Fruit fly (Drosophila melanogaster) whole organism, prepupa: ENCODE data around the gene Klp68D.

ENCODE experiments used
- Blimp-1 ChIP-seq: fragments of 200-800 bp; sonication (Bioruptor generic); optimal IDR thresholded peaks from 3 replicates; lab custom pipeline; 2017; ENCODE audit warnings: missing biosample characterization, missing genetic modification characterization, mild to moderate bottlenecking, moderate library complexity, missing genetic modification reagents
- CG16779 ChIP-seq: fragments of 200-800 bp; sonication (Bioruptor generic); optimal IDR thresholded peaks from 3 replicates; lab custom pipeline; 2017; ENCODE audit warnings: missing biosample characterization, mild to moderate bottlenecking, missing genetic modification characterization
- CG31627 ChIP-seq: fragments of 200-800 bp; sonication (Bioruptor generic); optimal IDR thresholded peaks from 3 replicates; lab custom pipeline; 2016; ENCODE audit warnings: missing biosample characterization, missing genetic modification characterization
- CG34406 ChIP-seq: fragments of 200-800 bp; sonication (Bioruptor generic); optimal IDR thresholded peaks from 3 replicates; lab custom pipeline; 2016; ENCODE audit warnings: missing biosample characterization, missing genetic modification characterization
- CG3919 ChIP-seq: fragments of 200-800 bp; sonication (Bioruptor generic); optimal IDR thresholded peaks from 3 replicates; lab custom pipeline; 2016; ENCODE audit warnings: missing biosample characterization, missing genetic modification characterization
- Ets21C ChIP-seq: fragments of 200-800 bp; sonication (Bioruptor generic); optimal IDR thresholded peaks from 3 replicates; lab custom pipeline; 2016; ENCODE audit warnings: missing biosample characterization, missing genetic modification characterization
- Gug ChIP-seq: fragments of 200-800 bp; sonication (Bioruptor generic); IDR thresholded peaks from 2 replicates; pipeline ENCODE4 v1.3.6; 2022; ENCODE audit warnings: missing biosample characterization, missing genetic modification characterization
- Hr4 ChIP-seq: fragments of 200-800 bp; sonication (Bioruptor generic); optimal IDR thresholded peaks from 3 replicates; lab custom pipeline; 2016; ENCODE audit warnings: missing biosample characterization, missing genetic modification characterization
- Sox14 ChIP-seq: fragments of 200-800 bp; sonication (Bioruptor generic); optimal IDR thresholded peaks from 3 replicates; lab custom pipeline; 2016; ENCODE audit warnings: missing biosample characterization, missing genetic modification characterization
- esn ChIP-seq: fragments of 200-800 bp; sonication (Bioruptor generic); optimal IDR thresholded peaks from 2 replicates; lab custom pipeline; 2016; ENCODE audit warnings: missing biosample characterization, mild to moderate bottlenecking, missing genetic modification characterization, moderate library complexity
- pdm3 ChIP-seq: fragments of 200-800 bp; sonication (Bioruptor generic); optimal IDR thresholded peaks from 3 replicates; lab custom pipeline; 2016; ENCODE audit warnings: missing biosample characterization, missing genetic modification characterization
- salr ChIP-seq, 2 experiments: fragments of 200-800 bp; sonication (Bioruptor generic); optimal IDR thresholded peaks; 3 replicates each; lab custom pipeline; 2016 to 2018; ENCODE audit warnings: missing biosample characterization in 2 of 2, missing genetic modification characterization in 2 of 2, mild to moderate bottlenecking in 1 of 2
- svp ChIP-seq: fragments of 200-800 bp; sonication (Bioruptor generic); peaks from one replicate; lab custom pipeline; 2016; ENCODE audit warnings: missing biosample characterization, missing genetic modification characterization
- topi ChIP-seq: fragments of 200-800 bp; sonication (Bioruptor generic); optimal IDR thresholded peaks from 3 replicates; lab custom pipeline; 2016; ENCODE audit warnings: missing biosample characterization, missing genetic modification characterization

dm6 chr3L:11777348-11777958 is 18.0 kb upstream of the Klp68D start:
- no peak for TF ChIP-seq CG34406 (GFP tag; lab: Kevin White, UChicago)
- TF ChIP-seq Blimp-1 (GFP tag; lab: Kevin White, UChicago): no peak
- TF ChIP-seq pdm3 (GFP tag; lab: Kevin White, UChicago): no peak
- TF ChIP-seq Ets21C (GFP tag; lab: Kevin White, UChicago): no peak
- no peak for TF ChIP-seq topi
- TF ChIP-seq CG16779: no peak
- no peak for TF ChIP-seq CG31627 (GFP tag; lab: Kevin White, UChicago)
- no peak for TF ChIP-seq salr (GFP tag; optimal IDR thresholded peaks at IDR 0.05; lab: Kevin White, UChicago)
- no peak for TF ChIP-seq Sox14 (GFP tag; lab: Kevin White, UChicago)
- TF ChIP-seq esn (GFP tag; lab: Kevin White, UChicago): no peak
- TF ChIP-seq svp: peak; percentile 87
- TF ChIP-seq CG3919 (GFP tag; lab: Kevin White, UChicago): no peak
- TF ChIP-seq Hr4: no peak
- TF ChIP-seq Gug (GFP tag; lab: Robert Waterston, UW): no peak
